Fruit fly (Drosophila melanogaster) whole organism, embryonic: ENCODE data around the gene SKIP.

Experiments
- Awh ChIP-seq: fragments of 200-800 bp; sonication (Bioruptor generic); IDR thresholded peaks from 2 replicates; pipeline ENCODE4, ENCODE4 v1.3.6; 2022; ENCODE audit warnings: missing biosample characterization, missing genetic modification characterization
- Bteb2 ChIP-seq: fragments of 200-800 bp; sonication (Bioruptor generic); optimal IDR thresholded peaks from 2 replicates; lab custom pipeline; 2016; ENCODE audit warnings: missing biosample characterization, missing genetic modification characterization
- CG12219 ChIP-seq: fragments of 200-800 bp; sonication (Bioruptor generic); optimal IDR thresholded peaks from 3 replicates; lab custom pipeline; 2018; ENCODE audit warnings: missing biosample characterization, mild to moderate bottlenecking, missing genetic modification characterization
- CG1233 ChIP-seq: fragments of 200-800 bp; sonication (Bioruptor generic); optimal IDR thresholded peaks from 4 replicates; lab custom pipeline; 2018; ENCODE audit warnings: missing biosample characterization, mild to moderate bottlenecking, missing genetic modification characterization
- CG12769 ChIP-seq: fragments of 200-800 bp; sonication (Bioruptor generic); optimal IDR thresholded peaks from 2 replicates; lab custom pipeline; 2019; ENCODE audit warnings: missing biosample characterization, mild to moderate bottlenecking, missing genetic modification characterization, moderate library complexity
- CG13123 ChIP-seq: fragments of 200-800 bp; sonication (Bioruptor generic); optimal IDR thresholded peaks from 2 replicates; lab custom pipeline; 2016; ENCODE audit warnings: missing biosample characterization, missing genetic modification characterization
- CG13624 ChIP-seq: fragments of 200-800 bp; sonication (Bioruptor generic); optimal IDR thresholded peaks from 2 replicates; lab custom pipeline; 2016; ENCODE audit warnings: missing biosample characterization, missing genetic modification characterization
- CG1603 ChIP-seq: fragments of 200-800 bp; sonication (Bioruptor generic); optimal IDR thresholded peaks from 2 replicates; lab custom pipeline; 2019; ENCODE audit warnings: missing biosample characterization, mild to moderate bottlenecking, missing genetic modification characterization, moderate library complexity
- CG17186 ChIP-seq: fragments of 200-800 bp; sonication (Bioruptor generic); optimal IDR thresholded peaks from 3 replicates; lab custom pipeline; 2017; ENCODE audit warnings: missing biosample characterization, missing genetic modification reagents, missing genetic modification characterization
- CG17829 ChIP-seq: fragments of 200-800 bp; optimal IDR thresholded peaks from 2 replicates; lab custom pipeline; 2019; ENCODE audit warnings: missing biosample characterization, mild to moderate bottlenecking, missing genetic modification characterization, moderate library complexity
- CG1792 ChIP-seq: fragments of 200-800 bp; sonication (Bioruptor generic); optimal IDR thresholded peaks from 2 replicates; lab custom pipeline; 2016; ENCODE audit warnings: missing biosample characterization, missing genetic modification characterization
- CG18476 ChIP-seq: fragments of 200-800 bp; sonication (Bioruptor generic); optimal IDR thresholded peaks from 2 replicates; lab custom pipeline; 2016; ENCODE audit warnings: missing biosample characterization, mild to moderate bottlenecking, missing genetic modification characterization
- CG2712 ChIP-seq: fragments of 200-800 bp; optimal IDR thresholded peaks from 3 replicates; lab custom pipeline; 2019; ENCODE audit warnings: missing biosample characterization, mild to moderate bottlenecking, missing genetic modification characterization, moderate library complexity
- CG30020 ChIP-seq: fragments of 200-800 bp; optimal IDR thresholded peaks from 2 replicates; lab custom pipeline; 2019; ENCODE audit warnings: missing biosample characterization, mild to moderate bottlenecking, missing genetic modification characterization, moderate library complexity
- CG32532 ChIP-seq: fragments of 200-800 bp; sonication (Bioruptor generic); IDR thresholded peaks from 2 replicates; pipeline ENCODE4 v1.3.6; 2022; ENCODE audit warnings: missing biosample characterization, missing genetic modification characterization
- CG3995 ChIP-seq: fragments of 200-800 bp; sonication (Bioruptor generic); optimal IDR thresholded peaks from 3 replicates; lab custom pipeline; 2016; ENCODE audit warnings: missing biosample characterization, missing genetic modification characterization
- CG5953 ChIP-seq: fragments of 200-800 bp; sonication (Bioruptor generic); IDR thresholded peaks from 2 replicates; pipeline ENCODE4 v1.3.6; 2022; ENCODE audit warnings: missing biosample characterization, missing genetic modification characterization
- CG6175 ChIP-seq: fragments of 200-800 bp; sonication (Bioruptor generic); IDR thresholded peaks from 3 replicates; pipeline ENCODE4 v1.3.6; 2022; ENCODE audit warnings: missing biosample characterization, missing genetic modification characterization
- CG7839 ChIP-seq: fragments of 200-800 bp; sonication (Bioruptor generic); optimal IDR thresholded peaks from 3 replicates; lab custom pipeline; 2018; ENCODE audit warnings: missing biosample characterization, mild to moderate bottlenecking, missing genetic modification characterization, moderate library complexity
- CG7987 ChIP-seq: fragments of 200-800 bp; sonication (Bioruptor generic); optimal IDR thresholded peaks from 2 replicates; lab custom pipeline; 2018; ENCODE audit warnings: missing biosample characterization, mild to moderate bottlenecking, missing genetic modification characterization, moderate library complexity
- CoRest ChIP-seq: fragments of 200-800 bp; sonication (Bioruptor generic); optimal IDR thresholded peaks from 3 replicates; lab custom pipeline; 2018; ENCODE audit warnings: missing biosample characterization, mild to moderate bottlenecking, missing genetic modification characterization, moderate library complexity
- Dp ChIP-seq: fragments of 200-800 bp; sonication (Bioruptor generic); optimal IDR thresholded peaks from 2 replicates; lab custom pipeline; 2018; ENCODE audit warnings: missing biosample characterization, mild to moderate bottlenecking, missing genetic modification characterization, moderate library complexity
- Eip74EF ChIP-seq, 2 experiments: fragments of 200-800 bp in 1 of 2; fragments of >200 bp in 1 of 2; sonication (Bioruptor generic) in 1 of 2; optimal IDR thresholded peaks; 2 replicates each; lab custom pipeline; 2017 to 2019; ENCODE audit warnings: missing biosample characterization in 2 of 2, missing genetic modification characterization in 2 of 2, mild to moderate bottlenecking in 1 of 2, moderate library complexity in 1 of 2
- Ets65A ChIP-seq: fragments of 200-800 bp; sonication (Bioruptor generic); peaks from one replicate; lab custom pipeline; 2016; ENCODE audit warnings: missing biosample characterization, missing genetic modification characterization
- Hmr ChIP-seq: fragments of 200-800 bp; sonication (Bioruptor generic); optimal IDR thresholded peaks from 3 replicates; lab custom pipeline; 2017; ENCODE audit warnings: mild to moderate bottlenecking, missing biosample characterization, missing genetic modification reagents, missing genetic modification characterization
- Myb ChIP-seq: fragments of 200-800 bp; sonication (Bioruptor generic); optimal IDR thresholded peaks from 2 replicates; lab custom pipeline; 2016; ENCODE audit warnings: missing biosample characterization, missing genetic modification characterization
- Ptx1 ChIP-seq: fragments of 200-800 bp; sonication (Bioruptor generic); IDR thresholded peaks from 2 replicates; pipeline ENCODE4 v1.3.6; 2022; ENCODE audit warnings: missing biosample characterization, missing genetic modification characterization
- Trl ChIP-seq, 3 experiments: fragments of >200 bp in 2 of 3; fragments of 200-800 bp in 1 of 3; sonication (Bioruptor generic) in 1 of 3; optimal IDR thresholded peaks; 2 replicates in 1 of 3; 3 replicates in 2 of 3; lab custom pipeline; 2016 to 2017; ENCODE audit warnings: missing biosample characterization in 1 of 3, missing genetic modification characterization in 1 of 3
- al ChIP-seq: fragments of 200-800 bp; sonication (Bioruptor generic); IDR thresholded peaks from 2 replicates; pipeline ENCODE4 v1.3.6; 2022; ENCODE audit warnings: missing biosample characterization, missing genetic modification characterization
- bcd ChIP-seq: fragments of 200-800 bp; sonication (Bioruptor generic); optimal IDR thresholded peaks from 2 replicates; lab custom pipeline; 2017; ENCODE audit warnings: missing biosample characterization, mild to moderate bottlenecking, missing genetic modification characterization
- chinmo ChIP-seq: fragments of 200-800 bp; sonication (Bioruptor generic); IDR thresholded peaks from 4 replicates; pipeline ENCODE4 v1.3.6; 2022; ENCODE audit warnings: missing biosample characterization, missing genetic modification characterization; ENCODE audit not compliant: partially characterized antibody
- emc ChIP-seq: fragments of 200-800 bp; sonication (Bioruptor generic); optimal IDR thresholded peaks from 2 replicates; lab custom pipeline; 2016; ENCODE audit warnings: missing biosample characterization, missing genetic modification characterization
- en ChIP-seq: fragments of 200-800 bp; sonication (Bioruptor generic); optimal IDR thresholded peaks from 2 replicates; lab custom pipeline; 2016; ENCODE audit warnings: missing biosample characterization, missing genetic modification characterization
- fd102C ChIP-seq: fragments of 200-800 bp; sonication (Bioruptor generic); optimal IDR thresholded peaks from 2 replicates; lab custom pipeline; 2018; ENCODE audit warnings: missing biosample characterization, mild to moderate bottlenecking, missing genetic modification characterization, moderate library complexity
- fd96Cb ChIP-seq: fragments of 200-800 bp; sonication (Bioruptor generic); optimal IDR thresholded peaks from 2 replicates; lab custom pipeline; 2018; ENCODE audit warnings: missing biosample characterization, mild to moderate bottlenecking, missing genetic modification characterization, moderate library complexity
- grn ChIP-seq: fragments of 200-800 bp; sonication (Bioruptor generic); optimal IDR thresholded peaks from 3 replicates; lab custom pipeline; 2017; ENCODE audit warnings: missing biosample characterization, missing genetic modification characterization
- hbn ChIP-seq: fragments of 200-800 bp; sonication (Bioruptor generic); IDR thresholded peaks from 2 replicates; pipeline ENCODE4 v1.3.6; 2022; ENCODE audit warnings: missing biosample characterization, missing genetic modification characterization; ENCODE audit not compliant: partially characterized antibody
- ind ChIP-seq: fragments of 200-800 bp; sonication (Bioruptor generic); optimal IDR thresholded peaks from 3 replicates; lab custom pipeline; 2016; ENCODE audit warnings: missing biosample characterization, missing genetic modification characterization
- jumu ChIP-seq: fragments of 200-800 bp; sonication (Bioruptor generic); optimal IDR thresholded peaks from 3 replicates; lab custom pipeline; 2016; ENCODE audit warnings: missing biosample characterization, missing genetic modification characterization
- lbe ChIP-seq: fragments of 200-800 bp; sonication (Bioruptor generic); optimal IDR thresholded peaks from 2 replicates; lab custom pipeline; 2016; ENCODE audit warnings: missing biosample characterization, mild to moderate bottlenecking, missing genetic modification characterization
- pb ChIP-seq: fragments of 200-800 bp; sonication (Bioruptor generic); optimal IDR thresholded peaks from 3 replicates; lab custom pipeline; 2016; ENCODE audit warnings: missing biosample characterization, missing genetic modification characterization
- peb ChIP-seq: fragments of 200-800 bp; sonication (Bioruptor generic); IDR thresholded peaks from 2 replicates; pipeline ENCODE4 v1.3.6; 2022; ENCODE audit warnings: missing biosample characterization, missing genetic modification characterization
- phol ChIP-seq: fragments of 200-800 bp; sonication (Bioruptor generic); optimal IDR thresholded peaks from 3 replicates; lab custom pipeline; 2018; ENCODE audit warnings: missing biosample characterization, mild to moderate bottlenecking, missing genetic modification characterization, moderate library complexity
- pnt ChIP-seq: fragments of 200-800 bp; sonication (Bioruptor generic); optimal IDR thresholded peaks from 3 replicates; lab custom pipeline; 2016; ENCODE audit warnings: missing biosample characterization, missing genetic modification characterization
- schlank ChIP-seq: fragments of 200-800 bp; sonication (Bioruptor generic); optimal IDR thresholded peaks from 2 replicates; lab custom pipeline; 2018; ENCODE audit warnings: missing biosample characterization, mild to moderate bottlenecking, missing genetic modification characterization
- sens-2 ChIP-seq: fragments of 200-800 bp; sonication (Bioruptor generic); IDR thresholded peaks from 2 replicates; pipeline ENCODE4 v1.3.6; 2022; ENCODE audit warnings: missing biosample characterization, missing genetic modification characterization
- sob ChIP-seq: fragments of 200-800 bp; sonication (Bioruptor generic); IDR thresholded peaks from 2 replicates; pipeline ENCODE4 v1.3.6; 2022; ENCODE audit warnings: missing biosample characterization, missing genetic modification characterization
- ssp ChIP-seq: fragments of 200-800 bp; sonication (Bioruptor generic); IDR thresholded peaks from 2 replicates; pipeline ENCODE4 v1.3.6; 2022; ENCODE audit warnings: missing biosample characterization, missing genetic modification characterization
- stwl ChIP-seq: fragments of 200-800 bp; sonication (Bioruptor generic); optimal IDR thresholded peaks from 3 replicates; lab custom pipeline; 2018; ENCODE audit warnings: missing biosample characterization, mild to moderate bottlenecking, missing genetic modification characterization, moderate library complexity
- trem ChIP-seq: fragments of 200-800 bp; optimal IDR thresholded peaks from 3 replicates; lab custom pipeline; 2019; ENCODE audit warnings: missing biosample characterization, mild to moderate bottlenecking, missing genetic modification characterization, moderate library complexity
- unc-4 ChIP-seq: fragments of 200-800 bp; sonication (Bioruptor generic); IDR thresholded peaks from 2 replicates; pipeline ENCODE4 v1.3.6; 2022; ENCODE audit warnings: missing biosample characterization, missing genetic modification characterization; ENCODE audit not compliant: partially characterized antibody

Gene SKIP

dm6 chr3R:22108316-22108715, 25.3 kb upstream of the SKIP start (continued):
- TF ChIP-seq CG18476 (GFP tag; lab: Kevin White, UChicago) (peak; percentile 14), jumu (GFP tag; lab: Kevin White, UChicago) (no peak), sob (GFP tag; lab: Robert Waterston, UW) (0 out of 2 replicates have a peak, but pooled peaks have one; percentile 34), sens-2 (GFP tag; lab: Robert Waterston, UW) (no peak), peb (no peak), bcd (GFP tag; lab: Kevin White, UChicago) (peak; percentile 48), CG12219 (GFP tag; lab: Kevin White, UChicago) (no peak), CG7987 (GFP tag; lab: Kevin White, UChicago) (no peak), CG30020 (no peak), CG13624 (GFP tag; lab: Kevin White, UChicago) (no peak), al (GFP tag; lab: Robert Waterston, UW) (no peak), CG3995 (GFP tag; lab: Kevin White, UChicago) (no peak), CG1603 (tag; lab: Kevin White, UChicago) (peak; percentile 59), hbn (GFP tag; lab: Robert Waterston, UW) (no peak), stwl (tag; lab: Kevin White, UChicago) (no peak), CG5953 (GFP tag; lab: Robert Waterston, UW) (no peak), Trl (optimal IDR thresholded peaks at IDR 0.05; lab: Kevin White, UChicago) (no peak), Trl (GFP tag; optimal IDR thresholded peaks at IDR 0.05; lab: Kevin White, UChicago) (no peak), Myb (GFP tag; lab: Kevin White, UChicago) (no peak), Ets65A (GFP tag; lab: Kevin White, UChicago) (no peak), CG7839 (tag; lab: Kevin White, UChicago) (no peak), pb (GFP tag; lab: Kevin White, UChicago) (no peak), Dp (GFP tag; lab: Kevin White, UChicago) (no peak), CG13123 (no peak), CG17829 (no peak), trem (tag; lab: Kevin White, UChicago) (no peak), grn (no peak), CG12769 (tag; lab: Kevin White, UChicago) (peak; percentile 68), Ptx1 (GFP tag; lab: Robert Waterston, UW) (peak; percentile 61), CG6175 (no peak), fd102C (GFP tag; lab: Kevin White, UChicago) (no peak), ssp (GFP tag; lab: Robert Waterston, UW) (no peak), schlank (tag; lab: Kevin White, UChicago) (no peak), emc (GFP tag; lab: Kevin White, UChicago) (no peak), CG1233 (GFP tag; lab: Kevin White, UChicago) (peak; percentile 2), CoRest (peak; percentile 57), CG17186 (GFP tag; lab: Kevin White, UChicago) (no peak), lbe (GFP tag; lab: Kevin White, UChicago) (no peak), chinmo (GFP tag; lab: Robert Waterston, UW) (no peak), Hmr (GFP tag; lab: Kevin White, UChicago) (peak; percentile 76), CG1792 (no peak), CG32532 (GFP tag; lab: Robert Waterston, UW) (no peak), Awh (GFP tag; lab: Robert Waterston, UW) (no peak), en (GFP tag; lab: Kevin White, UChicago) (no peak), unc-4 (GFP tag; lab: Robert Waterston, UW) (no peak), fd96Cb (tag; lab: Kevin White, UChicago) (peak; percentile 52), Bteb2 (no peak), Eip74EF (GFP tag; optimal IDR thresholded peaks at IDR 0.05; lab: Kevin White, UChicago) (no peak), CG2712 (tag; lab: Kevin White, UChicago) (no peak), ind (GFP tag; lab: Kevin White, UChicago) (peak; percentile 78), pnt (GFP tag; lab: Kevin White, UChicago) (no peak), phol (peak; percentile 32)
